Fruit fly (Drosophila melanogaster) whole organism, embryonic: ENCODE measurements around the gene CG42784.

ENCODE experiments used
- Bdp1 ChIP-seq: fragments of 200-800 bp; sonication (Bioruptor generic); optimal IDR thresholded peaks from 3 replicates; lab custom pipeline; 2016; ENCODE audit warnings: missing biosample characterization, missing genetic modification characterization
- CG11085 ChIP-seq: fragments of 200-800 bp; sonication (Bioruptor generic); IDR thresholded peaks from 2 replicates; pipeline ENCODE4 v1.3.6; 2022; ENCODE audit warnings: missing biosample characterization, missing genetic modification characterization
- CG12659 ChIP-seq: fragments of 200-800 bp; sonication (Bioruptor generic); optimal IDR thresholded peaks from 3 replicates; lab custom pipeline; 2017; ENCODE audit warnings: mild to moderate bottlenecking, missing biosample characterization, missing genetic modification reagents, missing genetic modification characterization
- CG13775 ChIP-seq: fragments of 200-800 bp; sonication (Bioruptor generic); optimal IDR thresholded peaks from 3 replicates; lab custom pipeline; 2017; ENCODE audit warnings: missing biosample characterization, mild to moderate bottlenecking, missing genetic modification characterization
- CG15514 ChIP-seq: fragments of 200-800 bp; sonication (Bioruptor generic); optimal IDR thresholded peaks from 3 replicates; lab custom pipeline; 2017; ENCODE audit warnings: missing biosample characterization, missing genetic modification characterization, mild to moderate bottlenecking, moderate library complexity, missing genetic modification reagents
- CG17361 ChIP-seq: fragments of 200-800 bp; sonication (Bioruptor generic); IDR thresholded peaks from 3 replicates; pipeline ENCODE4 v1.3.6; 2022; ENCODE audit warnings: missing biosample characterization, missing genetic modification characterization
- CG18619 ChIP-seq: fragments of 200-800 bp; sonication (Bioruptor generic); optimal IDR thresholded peaks from 3 replicates; lab custom pipeline; 2017; ENCODE audit warnings: missing biosample characterization, mild to moderate bottlenecking, missing genetic modification characterization
- CG2712 ChIP-seq: fragments of 200-800 bp; optimal IDR thresholded peaks from 3 replicates; lab custom pipeline; 2019; ENCODE audit warnings: missing biosample characterization, mild to moderate bottlenecking, missing genetic modification characterization, moderate library complexity
- CG3065 ChIP-seq: fragments of 200-800 bp; sonication (Bioruptor generic); optimal IDR thresholded peaks from 2 replicates; lab custom pipeline; 2016; ENCODE audit warnings: missing biosample characterization, missing genetic modification characterization
- CG33557 ChIP-seq: fragments of 200-800 bp; sonication (Bioruptor generic); optimal IDR thresholded peaks from 2 replicates; lab custom pipeline; 2019; ENCODE audit warnings: missing biosample characterization, mild to moderate bottlenecking, missing genetic modification characterization, moderate library complexity
- CG6254 ChIP-seq: fragments of 200-800 bp; sonication (Bioruptor generic); optimal IDR thresholded peaks from 3 replicates; lab custom pipeline; 2017; ENCODE audit warnings: mild to moderate bottlenecking, missing biosample characterization, missing genetic modification reagents, missing genetic modification characterization
- CG6654 ChIP-seq: fragments of 200-800 bp; sonication (Bioruptor generic); optimal IDR thresholded peaks from 2 replicates; lab custom pipeline; 2017; ENCODE audit warnings: missing biosample characterization, mild to moderate bottlenecking, missing genetic modification characterization
- CG7839 ChIP-seq: fragments of 200-800 bp; sonication (Bioruptor generic); optimal IDR thresholded peaks from 3 replicates; lab custom pipeline; 2018; ENCODE audit warnings: missing biosample characterization, mild to moderate bottlenecking, missing genetic modification characterization, moderate library complexity
- CG7987 ChIP-seq: fragments of 200-800 bp; sonication (Bioruptor generic); optimal IDR thresholded peaks from 2 replicates; lab custom pipeline; 2018; ENCODE audit warnings: missing biosample characterization, mild to moderate bottlenecking, missing genetic modification characterization, moderate library complexity
- CG8290 ChIP-seq, 3 experiments: fragments of 200-800 bp; sonication (Bioruptor generic); optimal IDR thresholded peaks; 2 replicates each; lab custom pipeline; 2016 to 2019; ENCODE audit warnings: missing biosample characterization in 3 of 3, missing genetic modification characterization in 3 of 3, mild to moderate bottlenecking in 2 of 3, moderate library complexity in 1 of 3
- CG8359 ChIP-seq: fragments of 200-800 bp; sonication (Bioruptor generic); optimal IDR thresholded peaks from 2 replicates; lab custom pipeline; 2017; ENCODE audit warnings: missing biosample characterization, mild to moderate bottlenecking, missing genetic modification characterization, borderline replicate concordance
- CG8924 ChIP-seq: fragments of 200-800 bp; optimal IDR thresholded peaks from 3 replicates; lab custom pipeline; 2019; ENCODE audit warnings: missing biosample characterization, mild to moderate bottlenecking, missing genetic modification characterization, moderate library complexity
- CG9727 ChIP-seq: fragments of 200-800 bp; sonication (Bioruptor generic); optimal IDR thresholded peaks from 3 replicates; lab custom pipeline; 2017; ENCODE audit warnings: missing biosample characterization, mild to moderate bottlenecking, missing genetic modification characterization
- CrebB ChIP-seq: fragments of 200-800 bp; sonication (Bioruptor generic); optimal IDR thresholded peaks from 3 replicates; lab custom pipeline; 2018; ENCODE audit warnings: missing biosample characterization, mild to moderate bottlenecking, missing genetic modification characterization
- Deaf1 ChIP-seq: fragments of 200-800 bp; optimal IDR thresholded peaks from 3 replicates; lab custom pipeline; 2019; ENCODE audit warnings: missing biosample characterization, mild to moderate bottlenecking, missing genetic modification characterization, moderate library complexity
- Dp ChIP-seq: fragments of 200-800 bp; sonication (Bioruptor generic); optimal IDR thresholded peaks from 2 replicates; lab custom pipeline; 2018; ENCODE audit warnings: missing biosample characterization, mild to moderate bottlenecking, missing genetic modification characterization, moderate library complexity
- Ets65A ChIP-seq: fragments of 200-800 bp; sonication (Bioruptor generic); peaks from one replicate; lab custom pipeline; 2016; ENCODE audit warnings: missing biosample characterization, missing genetic modification characterization
- Gug ChIP-seq: fragments of 200-800 bp; sonication (Bioruptor generic); IDR thresholded peaks from 4 replicates; pipeline ENCODE4 v1.3.6; 2022; ENCODE audit warnings: missing biosample characterization, missing genetic modification characterization
- Hmx ChIP-seq: fragments of 200-800 bp; sonication (Bioruptor generic); optimal IDR thresholded peaks from 2 replicates; lab custom pipeline; 2016; ENCODE audit warnings: missing biosample characterization, missing genetic modification characterization
- Lpt ChIP-seq: fragments of >200 bp; optimal IDR thresholded peaks from 2 replicates; lab custom pipeline; 2018; ENCODE audit warnings: missing biosample characterization, missing genetic modification characterization
- Mes4 ChIP-seq: fragments of 200-800 bp; sonication (Bioruptor generic); optimal IDR thresholded peaks from 2 replicates; lab custom pipeline; 2016; ENCODE audit warnings: missing biosample characterization, missing genetic modification characterization
- NfI ChIP-seq: fragments of 200-800 bp; sonication (Bioruptor generic); optimal IDR thresholded peaks from 3 replicates; lab custom pipeline; 2018; ENCODE audit warnings: missing biosample characterization, mild to moderate bottlenecking, missing genetic modification characterization, moderate library complexity
- Rfx ChIP-seq: fragments of 200-800 bp; sonication (Bioruptor generic); IDR thresholded peaks from 2 replicates; pipeline ENCODE4 v1.3.6; 2022; ENCODE audit warnings: missing biosample characterization, missing genetic modification characterization
- Spps ChIP-seq: fragments of 200-800 bp; sonication (Bioruptor generic); optimal IDR thresholded peaks from 2 replicates; lab custom pipeline; 2018; ENCODE audit warnings: missing biosample characterization, mild to moderate bottlenecking, missing genetic modification characterization
- ac ChIP-seq: fragments of 200-800 bp; sonication (Bioruptor generic); optimal IDR thresholded peaks from 3 replicates; lab custom pipeline; 2017; ENCODE audit warnings: missing biosample characterization, mild to moderate bottlenecking, missing genetic modification characterization
- amos ChIP-seq: fragments of 200-800 bp; sonication (Bioruptor generic); IDR thresholded peaks from 2 replicates; pipeline ENCODE4 v1.3.6; 2022; ENCODE audit warnings: missing biosample characterization, missing genetic modification characterization; ENCODE audit not compliant: partially characterized antibody
- aop ChIP-seq: fragments of 200-800 bp; sonication (Bioruptor generic); IDR thresholded peaks from 2 replicates; pipeline ENCODE4 v1.3.6; 2022; ENCODE audit warnings: missing biosample characterization, missing genetic modification characterization
- ci ChIP-seq: fragments of 200-800 bp; sonication (Bioruptor generic); IDR thresholded peaks from 3 replicates; pipeline ENCODE4 v1.3.6; 2022; ENCODE audit warnings: missing biosample characterization, missing genetic modification characterization
- crol ChIP-seq: fragments of 200-800 bp; sonication (Bioruptor generic); IDR thresholded peaks from 2 replicates; pipeline ENCODE4 v1.3.6; 2022; ENCODE audit warnings: missing biosample characterization, missing genetic modification characterization
- exex ChIP-seq: fragments of 200-800 bp; sonication (Bioruptor generic); optimal IDR thresholded peaks from 4 replicates; lab custom pipeline; 2018; ENCODE audit warnings: missing biosample characterization, mild to moderate bottlenecking, missing genetic modification characterization, moderate library complexity
- gt ChIP-seq: fragments of 200-800 bp; sonication (Bioruptor generic); IDR thresholded peaks from 2 replicates; pipeline ENCODE4 v1.3.6; 2022; ENCODE audit warnings: missing biosample characterization, missing genetic modification characterization
- hb ChIP-seq: fragments of 200-800 bp; sonication (Bioruptor generic); IDR thresholded peaks from 3 replicates; pipeline ENCODE4 v1.3.6; 2022; ENCODE audit warnings: missing biosample characterization, missing genetic modification characterization; ENCODE audit not compliant: partially characterized antibody
- insv ChIP-seq, 2 experiments: fragments of 200-800 bp; sonication (Bioruptor generic); optimal IDR thresholded peaks; 3 replicates each; lab custom pipeline; 2016 to 2018; ENCODE audit warnings: missing biosample characterization in 2 of 2, missing genetic modification characterization in 2 of 2
- lilli ChIP-seq: fragments of 200-800 bp; sonication (Bioruptor generic); optimal IDR thresholded peaks from 3 replicates; lab custom pipeline; 2016; ENCODE audit warnings: missing biosample characterization, missing genetic modification characterization
- lmd ChIP-seq: fragments of 200-800 bp; sonication (Bioruptor generic); IDR thresholded peaks from 2 replicates; pipeline ENCODE4 v1.3.6; 2022; ENCODE audit warnings: missing biosample characterization, missing genetic modification characterization
- nerfin-1 ChIP-seq: fragments of 200-800 bp; sonication (Bioruptor generic); optimal IDR thresholded peaks from 3 replicates; lab custom pipeline; 2019; ENCODE audit warnings: missing biosample characterization, mild to moderate bottlenecking, missing genetic modification characterization, moderate library complexity
- nom ChIP-seq: fragments of 200-800 bp; sonication (Bioruptor generic); optimal IDR thresholded peaks from 2 replicates; lab custom pipeline; 2017; ENCODE audit warnings: missing biosample characterization, missing genetic modification characterization, mild to moderate bottlenecking, moderate library complexity, missing genetic modification reagents
- pfk ChIP-seq: fragments of 200-800 bp; sonication (Bioruptor generic); optimal IDR thresholded peaks from 2 replicates; lab custom pipeline; 2018; ENCODE audit warnings: missing biosample characterization, mild to moderate bottlenecking, missing genetic modification characterization, moderate library complexity
- sens ChIP-seq: fragments of 200-800 bp; sonication (Bioruptor generic); peaks from one replicate; lab custom pipeline; 2016; ENCODE audit warnings: missing biosample characterization, missing genetic modification characterization
- slbo ChIP-seq: fragments of 200-800 bp; sonication (Bioruptor generic); IDR thresholded peaks from 2 replicates; pipeline ENCODE4 v1.3.6; 2022; ENCODE audit warnings: missing biosample characterization, missing genetic modification characterization
- sob ChIP-seq: fragments of 200-800 bp; sonication (Bioruptor generic); IDR thresholded peaks from 2 replicates; pipeline ENCODE4 v1.3.6; 2022; ENCODE audit warnings: missing biosample characterization, missing genetic modification characterization
- stc ChIP-seq: fragments of 200-800 bp; sonication (Bioruptor generic); IDR thresholded peaks from 2 replicates; pipeline ENCODE4 v1.3.6; 2022; ENCODE audit warnings: missing biosample characterization, missing genetic modification characterization
- tio ChIP-seq: fragments of 200-800 bp; sonication (Bioruptor generic); optimal IDR thresholded peaks from 2 replicates; lab custom pipeline; 2017; ENCODE audit warnings: missing biosample characterization, missing genetic modification characterization, inconsistent platforms

The CG42784 gene

dm6 chr2L:13547738-13548726, 132.8 kb downstream of the CG42784 start (continued):
- TF ChIP-seq crol (GFP tag; lab: Robert Waterston, UW), result peak; percentile 82
- no peak for TF ChIP-seq CG6654 (GFP tag; lab: Kevin White, UChicago)
- no peak for TF ChIP-seq Bdp1 (GFP tag; lab: Kevin White, UChicago)
- no peak; the same call in 2 of the 3 replicates for TF ChIP-seq ci (GFP tag; lab: Robert Waterston, UW)
- no peak for TF ChIP-seq hb
- peak; percentile 96 for TF ChIP-seq Deaf1
- TF ChIP-seq CG7987, result no peak
- TF ChIP-seq CG33557, result no peak
- TF ChIP-seq amos (GFP tag; lab: Robert Waterston, UW), result peak; percentile 45; the same call in 1 of the 2 replicates
- no peak for TF ChIP-seq gt (GFP tag; lab: Robert Waterston, UW)
- peak; percentile 33 for TF ChIP-seq CG8924 (tag; lab: Kevin White, UChicago)
- TF ChIP-seq insv (GFP tag; optimal IDR thresholded peaks at IDR 0.05; lab: Kevin White, UChicago), result no peak
- peak; percentile 63 for TF ChIP-seq slbo (GFP tag; lab: Robert Waterston, UW)
- TF ChIP-seq sob (GFP tag; lab: Robert Waterston, UW), result peak; percentile 59
- no peak for TF ChIP-seq Spps (tag; lab: Kevin White, UChicago)
- no peak for TF ChIP-seq CG11085
- no peak for TF ChIP-seq Mes4 (GFP tag; lab: Kevin White, UChicago)
- peak; percentile 4 for TF ChIP-seq CG15514 (GFP tag; lab: Kevin White, UChicago)
- peak; percentile 45 for TF ChIP-seq Hmx (GFP tag; lab: Kevin White, UChicago)
- TF ChIP-seq aop (GFP tag; lab: Robert Waterston, UW), result no peak
- no peak for TF ChIP-seq Lpt (GFP tag; lab: Kevin White, UChicago)
- TF ChIP-seq CG8290 (GFP tag; optimal IDR thresholded peaks at IDR 0.05; lab: Kevin White, UChicago), result peak; percentile 41
- TF ChIP-seq CG8290 (tag; optimal IDR thresholded peaks at IDR 0.05; lab: Kevin White, UChicago), result peak in 1 of 2 experiments; percentile 32
- no peak for TF ChIP-seq CG8359 (GFP tag; lab: Kevin White, UChicago)
- TF ChIP-seq nom, result peak; percentile 58
- TF ChIP-seq Dp (GFP tag; lab: Kevin White, UChicago), result no peak
- peak; percentile 38 for TF ChIP-seq NfI (GFP tag; lab: Kevin White, UChicago)
- no peak for TF ChIP-seq exex (tag; lab: Kevin White, UChicago)
- no peak for TF ChIP-seq pfk (GFP tag; lab: Kevin White, UChicago)
- TF ChIP-seq CG13775 (GFP tag; lab: Kevin White, UChicago), result peak; percentile 28
- TF ChIP-seq CG18619, result peak; percentile 30
- peak; percentile 67 for TF ChIP-seq lilli
- TF ChIP-seq tio (GFP tag; lab: Kevin White, UChicago), result peak; percentile 45
- TF ChIP-seq lmd (GFP tag; lab: Robert Waterston, UW), result peak; percentile 57
- TF ChIP-seq nerfin-1 (tag; lab: Kevin White, UChicago), result peak; percentile 50
- TF ChIP-seq CG17361, result peak; percentile 68
- no peak for TF ChIP-seq ac (GFP tag; lab: Kevin White, UChicago)
- TF ChIP-seq CG7839, result peak; percentile 68
- peak; percentile 81 for TF ChIP-seq Rfx (GFP tag; lab: Robert Waterston, UW)
- TF ChIP-seq Gug, result 0 out of 4 replicates have a peak, but pooled peaks have one; percentile 47
- TF ChIP-seq Ets65A (GFP tag; lab: Kevin White, UChicago), result peak; percentile 79
- peak; percentile 10 for TF ChIP-seq CG12659
- TF ChIP-seq CG3065 (GFP tag; lab: Kevin White, UChicago), result no peak
- peak; percentile 99 for TF ChIP-seq CG9727
- TF ChIP-seq CrebB (tag; lab: Kevin White, UChicago), result no peak
- TF ChIP-seq CG6254 (GFP tag; lab: Kevin White, UChicago), result no peak
- TF ChIP-seq stc (GFP tag; lab: Robert Waterston, UW), result no peak
- TF ChIP-seq CG2712 (tag; lab: Kevin White, UChicago), result peak; percentile 63
- TF ChIP-seq sens (GFP tag; lab: Kevin White, UChicago), result peak; percentile 90
